Fruit fly (Drosophila melanogaster): ENCODE data around the gene CG7872.
A peak's percentile ranks its signal among the peaks of the same experiment; 100 is the strongest.

CG7872 gene

dm6 chrX:15582853-15583252 is 4.8 kb downstream of the CG7872 start, which contains the start of the genes CG9215 and CG8097 (continued):
- TF ChIP-seq CG10654 (GFP tag; optimal IDR thresholded peaks at IDR 0.05): peak; percentile 12
- TF ChIP-seq fu2 (GFP tag; optimal IDR thresholded peaks at IDR 0.05): peak; percentile 36
- peak in 1 of 2 experiments; percentile 25 for TF ChIP-seq crp (GFP tag; optimal IDR thresholded peaks at IDR 0.05)
- TF ChIP-seq YL-1 (GFP tag; optimal IDR thresholded peaks at IDR 0.05): peak; percentile 64
- TF ChIP-seq Stat92E (GFP tag; optimal IDR thresholded peaks at IDR 0.05): peak in 1 of 3 experiments; percentile 36
- peak; percentile 96 for TF ChIP-seq sna (GFP tag; IDR thresholded peaks at IDR 0.05; ENCODE audit: partially characterized antibody)
- no peak for TF ChIP-seq C15 (GFP tag; IDR thresholded peaks at IDR 0.05)
- peak; percentile 23 for TF ChIP-seq pum (GFP tag; optimal IDR thresholded peaks at IDR 0.05)
- peak; percentile 94 for TF ChIP-seq CG10267 (tag; optimal IDR thresholded peaks at IDR 0.05)
- peak; percentile 61 for TF ChIP-seq CG9437 (GFP tag; optimal IDR thresholded peaks at IDR 0.05)
- no peak for TF ChIP-seq CG3281 (GFP tag; optimal IDR thresholded peaks at IDR 0.05)
- peak; percentile 15 for TF ChIP-seq CG7556 (GFP tag; optimal IDR thresholded peaks at IDR 0.05)
- peak; percentile 12 for TF ChIP-seq CG1233 (GFP tag; optimal IDR thresholded peaks at IDR 0.05)
- TF ChIP-seq chinmo (GFP tag; IDR thresholded peaks at IDR 0.05; ENCODE audit: partially characterized antibody): peak; percentile 34; the same call in 1 of the 4 replicates
- TF ChIP-seq jumu (GFP tag; optimal IDR thresholded peaks at IDR 0.05): peak; percentile 5
- no peak for TF ChIP-seq PHDP (tag; optimal IDR thresholded peaks at IDR 0.05)
- no peak for TF ChIP-seq Hr78 (GFP tag; optimal IDR thresholded peaks at IDR 0.05)
- no peak for TF ChIP-seq CG1024 (GFP tag; IDR thresholded peaks at IDR 0.05)
- no peak for TF ChIP-seq Nf-YB (GFP tag; optimal IDR thresholded peaks at IDR 0.05)
- TF ChIP-seq salm (tag; optimal IDR thresholded peaks at IDR 0.05): no peak
- TF ChIP-seq ci (GFP tag; IDR thresholded peaks at IDR 0.05): no peak
- TF ChIP-seq CG8944 (GFP tag; optimal IDR thresholded peaks at IDR 0.05): peak; percentile 5
- no peak for TF ChIP-seq pfk (GFP tag; optimal IDR thresholded peaks at IDR 0.05)
- no peak for TF ChIP-seq CG14667 (GFP tag; IDR thresholded peaks at IDR 0.05)
- TF ChIP-seq sens (GFP tag): peak; percentile 88
- TF ChIP-seq D19A (tag; optimal IDR thresholded peaks at IDR 0.05): no peak
- TF ChIP-seq Chrac-16 (GFP tag; optimal IDR thresholded peaks at IDR 0.05): peak; percentile 40
- TF ChIP-seq zen2 (GFP tag; IDR thresholded peaks at IDR 0.05; ENCODE audit: partially characterized antibody): peak; percentile 79; the same call in 2 of the 3 replicates
- peak; percentile 91 for TF ChIP-seq hb (GFP tag; IDR thresholded peaks at IDR 0.05; ENCODE audit: partially characterized antibody)
- peak; percentile 30 for TF ChIP-seq ind (GFP tag; optimal IDR thresholded peaks at IDR 0.05)
- TF ChIP-seq CG32767 (GFP tag; IDR thresholded peaks at IDR 0.05): no peak
- TF ChIP-seq CG4707 (GFP tag; optimal IDR thresholded peaks at IDR 0.05): no peak
- TF ChIP-seq unc-4 (GFP tag; IDR thresholded peaks at IDR 0.05; ENCODE audit: partially characterized antibody): peak; percentile 97
- TF ChIP-seq Abd-B (GFP tag; optimal IDR thresholded peaks at IDR 0.05): peak; percentile 14
- TF ChIP-seq CG4328 (GFP tag; optimal IDR thresholded peaks at IDR 0.05): no peak
- TF ChIP-seq Fer2 (tag; optimal IDR thresholded peaks at IDR 0.05): no peak
- no peak for TF ChIP-seq CG2875 (GFP tag; optimal IDR thresholded peaks at IDR 0.05)
- TF ChIP-seq Hr3 (GFP tag; optimal IDR thresholded peaks at IDR 0.05): no peak
- peak; percentile 47 for TF ChIP-seq Myb (GFP tag; optimal IDR thresholded peaks at IDR 0.05)
- no peak for TF ChIP-seq CG15073 (GFP tag; optimal IDR thresholded peaks at IDR 0.05)
- TF ChIP-seq lmd (GFP tag; IDR thresholded peaks at IDR 0.05): peak; percentile 22; the same call in 1 of the 2 replicates
- no peak for TF ChIP-seq Bdp1 (GFP tag; optimal IDR thresholded peaks at IDR 0.05)
- peak; percentile 3 for TF ChIP-seq CG33213 (GFP tag; optimal IDR thresholded peaks at IDR 0.05)
- no peak for TF ChIP-seq trh (GFP tag; optimal IDR thresholded peaks at IDR 0.05)
- TF ChIP-seq Hsf (GFP tag; optimal IDR thresholded peaks at IDR 0.05): peak; percentile 65
- TF ChIP-seq CG5180 (GFP tag; optimal IDR thresholded peaks at IDR 0.05): no peak
- peak in 1 of 2 experiments; percentile 9 for TF ChIP-seq Hr51 (GFP tag; optimal IDR thresholded peaks at IDR 0.05)
- no peak for TF ChIP-seq Blimp-1 (GFP tag; optimal IDR thresholded peaks at IDR 0.05)
- TF ChIP-seq usp (GFP tag; optimal IDR thresholded peaks at IDR 0.05): no peak

Data from whole organism, embryonic.